Worm (Caenorhabditis elegans) whole organism, late embryonic: ENCODE results near the gene inx-8.

Experiments
- C08G9.2 ChIP-seq: sonication (generic microtip); optimal IDR thresholded peaks from 2 replicates; lab custom pipeline; 2016; ENCODE audit warnings: mild to moderate bottlenecking, missing genetic modification characterization, moderate library complexity, missing compliant biosample characterization
- F13H6.1 ChIP-seq: sonication (generic microtip); optimal IDR thresholded peaks from 2 replicates; lab custom pipeline; 2016; ENCODE audit warnings: missing genetic modification characterization, missing compliant biosample characterization
- K09A11.1 ChIP-seq: sonication (generic microtip); optimal IDR thresholded peaks from 2 replicates; lab custom pipeline; 2017; ENCODE audit warnings: antibody characterized with exemption, mild to moderate bottlenecking, missing genetic modification characterization, missing compliant biosample characterization; ENCODE audit not compliant: insufficient read depth
- ceh-14 ChIP-seq: sonication (generic microtip); optimal IDR thresholded peaks from 2 replicates; lab custom pipeline; 2016; ENCODE audit warnings: missing genotype, missing genetic modification characterization, missing compliant biosample characterization
- ceh-19 ChIP-seq: fragments of 200-800 bp; sonication (Bioruptor generic); optimal IDR thresholded peaks from 2 replicates; lab custom pipeline; 2018; ENCODE audit warnings: mild to moderate bottlenecking, missing genetic modification characterization, missing compliant biosample characterization
- ceh-24 ChIP-seq: sonication (generic microtip); optimal IDR thresholded peaks from 2 replicates; lab custom pipeline; 2016; ENCODE audit warnings: mild to moderate bottlenecking, missing genetic modification characterization, missing compliant biosample characterization
- ceh-30 ChIP-seq: fragments of 150-350 bp; optimal IDR thresholded peaks from 2 replicates; lab custom pipeline; 2014; ENCODE audit warnings: missing biosample characterization, missing genetic modification characterization
- ceh-31 ChIP-seq: sonication (generic microtip); optimal IDR thresholded peaks from 2 replicates; lab custom pipeline; 2016; ENCODE audit warnings: missing genetic modification characterization, missing compliant biosample characterization
- ceh-6 ChIP-seq: fragments of 200-800 bp; sonication (Bioruptor generic); optimal IDR thresholded peaks from 2 replicates; lab custom pipeline; 2018; ENCODE audit warnings: mild to moderate bottlenecking, missing genetic modification characterization, missing compliant biosample characterization
- che-1 ChIP-seq: sonication (generic microtip); optimal IDR thresholded peaks from 2 replicates; lab custom pipeline; 2016; ENCODE audit warnings: mild to moderate bottlenecking, missing genetic modification characterization, missing compliant biosample characterization
- dmd-4 ChIP-seq: sonication (generic microtip); optimal IDR thresholded peaks from 2 replicates; lab custom pipeline; 2016; ENCODE audit warnings: borderline replicate concordance, missing genetic modification characterization, missing compliant biosample characterization
- dve-1 ChIP-seq: sonication (generic microtip); optimal IDR thresholded peaks from 2 replicates; lab custom pipeline; 2017; ENCODE audit warnings: antibody characterized with exemption, mild to moderate bottlenecking, missing genetic modification characterization, missing compliant biosample characterization
- eyg-1 ChIP-seq: sonication (generic microtip); optimal IDR thresholded peaks from 2 replicates; lab custom pipeline; 2016; ENCODE audit warnings: missing genotype, missing genetic modification characterization, missing compliant biosample characterization
- fkh-10 ChIP-seq: fragments of 150-350 bp; optimal IDR thresholded peaks from 2 replicates; lab custom pipeline; 2014; ENCODE audit warnings: missing biosample characterization, missing genetic modification reagents, missing genetic modification characterization
- fkh-6 ChIP-seq: sonication (generic microtip); optimal IDR thresholded peaks from 2 replicates; lab custom pipeline; 2016; ENCODE audit warnings: missing genetic modification characterization, missing compliant biosample characterization
- gmeb-2 ChIP-seq: sonication (generic microtip); optimal IDR thresholded peaks from 2 replicates; lab custom pipeline; 2016; ENCODE audit warnings: missing genetic modification characterization, inconsistent platforms, missing compliant biosample characterization
- hlh-13 ChIP-seq: fragments of 200-800 bp; sonication (Bioruptor generic); optimal IDR thresholded peaks from 2 replicates; lab custom pipeline; 2018; ENCODE audit warnings: mild to moderate bottlenecking, missing genetic modification characterization, missing compliant biosample characterization
- hlh-30 ChIP-seq: sonication (generic microtip); optimal IDR thresholded peaks from 2 replicates; lab custom pipeline; 2017; ENCODE audit warnings: antibody characterized with exemption, missing genetic modification characterization, missing compliant biosample characterization; ENCODE audit not compliant: insufficient read depth
- lim-6 ChIP-seq: sonication (generic microtip); optimal IDR thresholded peaks from 2 replicates; lab custom pipeline; 2016; ENCODE audit warnings: missing genetic modification characterization, missing compliant biosample characterization
- lin-11 ChIP-seq: fragments of 200-800 bp; sonication (Bioruptor generic); optimal IDR thresholded peaks from 2 replicates; lab custom pipeline; 2018; ENCODE audit warnings: mild to moderate bottlenecking, missing genetic modification characterization, missing compliant biosample characterization
- madf-2 ChIP-seq: sonication (generic microtip); optimal IDR thresholded peaks from 2 replicates; lab custom pipeline; 2017; ENCODE audit warnings: missing genetic modification characterization, missing compliant biosample characterization
- mec-3 ChIP-seq: sonication (generic microtip); optimal IDR thresholded peaks from 2 replicates; lab custom pipeline; 2016; ENCODE audit warnings: borderline replicate concordance, missing genetic modification characterization, missing compliant biosample characterization
- nfya-1 ChIP-seq: sonication (generic microtip); optimal IDR thresholded peaks from 2 replicates; lab custom pipeline; 2017; ENCODE audit warnings: missing genetic modification characterization, mild to moderate bottlenecking, missing compliant biosample characterization, antibody characterized with exemption, moderate library complexity
- nhr-11 ChIP-seq: fragments of 150-350 bp; optimal IDR thresholded peaks from 2 replicates; lab custom pipeline; 2014; ENCODE audit warnings: missing biosample characterization, missing genetic modification characterization
- nhr-232 ChIP-seq: sonication (generic microtip); optimal IDR thresholded peaks from 2 replicates; lab custom pipeline; 2016; ENCODE audit warnings: missing genetic modification characterization, missing compliant biosample characterization
- npax-4 ChIP-seq: sonication (generic microtip); optimal IDR thresholded peaks from 2 replicates; lab custom pipeline; 2016; ENCODE audit warnings: missing genetic modification characterization, missing compliant biosample characterization
- pag-3 ChIP-seq: sonication (generic microtip); optimal IDR thresholded peaks from 2 replicates; lab custom pipeline; 2016; ENCODE audit warnings: missing compliant biosample characterization, missing genetic modification characterization, borderline replicate concordance
- pax-1 ChIP-seq: fragments of 150-350 bp; optimal IDR thresholded peaks from 2 replicates; lab custom pipeline; 2014; ENCODE audit warnings: missing biosample characterization, missing genetic modification characterization
- pha-2 ChIP-seq: sonication (generic microtip); optimal IDR thresholded peaks from 2 replicates; lab custom pipeline; 2017; ENCODE audit warnings: mild to moderate bottlenecking, missing genetic modification characterization, missing compliant biosample characterization
- pha-4 ChIP-seq: fragments of 150-350 bp; optimal IDR thresholded peaks from 2 replicates; lab custom pipeline; 2018; ENCODE audit warnings: missing biosample characterization, missing genetic modification reagents, missing genetic modification characterization
- pqm-1 ChIP-seq: sonication (generic microtip); optimal IDR thresholded peaks from 2 replicates; lab custom pipeline; 2016; ENCODE audit warnings: missing genetic modification characterization, missing compliant biosample characterization
- pros-1 ChIP-seq: fragments of 150-350 bp; optimal IDR thresholded peaks from 2 replicates; lab custom pipeline; 2014; ENCODE audit warnings: missing biosample characterization, missing genetic modification reagents, missing genetic modification characterization
- rnt-1 ChIP-seq: sonication (generic microtip); optimal IDR thresholded peaks from 2 replicates; lab custom pipeline; 2016; ENCODE audit warnings: missing genetic modification characterization, missing compliant biosample characterization
- sox-2 ChIP-seq: fragments of 200-800 bp; sonication (Bioruptor generic); IDR thresholded peaks from 2 replicates; pipeline ENCODE4 v1.3.6; 2022; ENCODE audit warnings: missing genetic modification reagents, missing genetic modification characterization, missing compliant biosample characterization
- sox-4 ChIP-seq: sonication (generic microtip); optimal IDR thresholded peaks from 2 replicates; lab custom pipeline; 2017; ENCODE audit warnings: mild to moderate bottlenecking, missing genetic modification characterization, inconsistent platforms, missing compliant biosample characterization
- ttx-3 ChIP-seq: sonication (generic microtip); optimal IDR thresholded peaks from 2 replicates; lab custom pipeline; 2016; ENCODE audit warnings: missing genetic modification reagents, missing genetic modification characterization, missing compliant biosample characterization
- unc-42 ChIP-seq: sonication (generic microtip); optimal IDR thresholded peaks from 2 replicates; lab custom pipeline; 2016; ENCODE audit warnings: missing genotype, missing genetic modification characterization, missing compliant biosample characterization
- unc-55 ChIP-seq: sonication (generic microtip); optimal IDR thresholded peaks from 2 replicates; lab custom pipeline; 2017; ENCODE audit warnings: missing biosample characterization, missing genetic modification reagents, missing genetic modification characterization
- unc-86 ChIP-seq: sonication (generic microtip); optimal IDR thresholded peaks from 2 replicates; lab custom pipeline; 2016; ENCODE audit warnings: missing genetic modification characterization, missing compliant biosample characterization
- zip-5 ChIP-seq: sonication (generic microtip); optimal IDR thresholded peaks from 2 replicates; lab custom pipeline; 2016; ENCODE audit warnings: missing genetic modification characterization, missing compliant biosample characterization
- ztf-16 ChIP-seq: sonication (generic microtip); optimal IDR thresholded peaks from 2 replicates; lab custom pipeline; 2017; ENCODE audit warnings: missing genetic modification characterization, missing compliant biosample characterization

inx-8 gene

ce11 chrIV:11673543-11673942 lies at the start of gene inx-8:
inx-8 (plus strand) TSS chrIV:11673843.
- TF ChIP-seq pax-1: no peak

ce11 chrIV:11625482-11625881 lies 48.2 kb upstream of the inx-8 start, which contains the start of gene lys-5:
lys-5 (minus strand) TSS chrIV:11625582.
- TF ChIP-seq che-1 (tag; lab: Kevin White, UChicago) (no peak), npax-4 (no peak), dve-1 (tag; lab: Kevin White, UChicago) (no peak), ttx-3 (no peak), lim-6 (tag; lab: Kevin White, UChicago) (no peak), pros-1 (tag; lab: Kevin White, UChicago) (no peak), sox-2 (no peak)

- no peak for TF ChIP-seq npax-4
- TF ChIP-seq ceh-6 (GFP tag; lab: Kevin White, UChicago): no peak
- TF ChIP-seq dve-1 (tag; lab: Kevin White, UChicago): no peak
- no peak for TF ChIP-seq fkh-10 (GFP tag; lab: Kevin White, UChicago)
- no peak for TF ChIP-seq pqm-1 (tag; lab: Kevin White, UChicago)
- TF ChIP-seq hlh-13 (GFP tag; lab: Kevin White, UChicago): no peak
Measured at ce11 chrIV:11627847-11628246, 45.8 kb upstream of the inx-8 start, which contains the start of gene lys-6. lys-6 (minus strand) TSS chrIV:11627947.

- TF ChIP-seq K09A11.1 (tag; lab: Kevin White, UChicago) (no peak), F13H6.1 (no peak), ceh-19 (GFP tag; lab: Kevin White, UChicago) (no peak), nhr-11 (tag; lab: Kevin White, UChicago) (no peak), rnt-1 (tag; lab: Kevin White, UChicago) (no peak), unc-86 (tag; lab: Kevin White, UChicago) (no peak), unc-42 (tag; lab: Kevin White, UChicago) (no peak), npax-4 (no peak), ceh-14 (tag; lab: Kevin White, UChicago) (no peak), eyg-1 (tag; lab: Kevin White, UChicago) (no peak), lin-11 (tag; lab: Kevin White, UChicago) (no peak), ceh-30 (tag; lab: Kevin White, UChicago) (no peak), sox-4 (tag; lab: Kevin White, UChicago) (no peak), mec-3 (tag; lab: Kevin White, UChicago) (no peak), pqm-1 (tag; lab: Kevin White, UChicago) (no peak)
Measured at ce11 chrIV:11631750-11632149, 41.9 kb upstream of the inx-8 start, which contains the start of gene F58B3.4. F58B3.4 (minus strand) TSS chrIV:11631850.

ce11 chrIV:11635437-11636408 lies 37.9 kb upstream of the inx-8 start, which contains the start of gene mars-1:
mars-1 (minus strand) TSS chrIV:11635487.
- no peak for TF ChIP-seq ceh-30 (tag; lab: Kevin White, UChicago)
- peak; percentile 93 for TF ChIP-seq zip-5 (tag; lab: Kevin White, UChicago)
- TF ChIP-seq pha-4: no peak
- no peak for TF ChIP-seq ceh-6 (GFP tag; lab: Kevin White, UChicago)
- TF ChIP-seq nhr-232: no peak
- peak; percentile 94 for TF ChIP-seq ceh-31 (tag; lab: Kevin White, UChicago)
- TF ChIP-seq hlh-30 (tag; lab: Kevin White, UChicago): no peak
- no peak for TF ChIP-seq fkh-6 (tag; lab: Kevin White, UChicago)
- no peak for TF ChIP-seq nfya-1 (tag; lab: Kevin White, UChicago)
- peak; percentile 62 for TF ChIP-seq ceh-14 (tag; lab: Kevin White, UChicago)
- TF ChIP-seq pag-3 (tag; lab: Kevin White, UChicago): no peak
- TF ChIP-seq pha-2 (tag; lab: Kevin White, UChicago): no peak
- TF ChIP-seq lin-11 (tag; lab: Kevin White, UChicago): no peak
- no peak for TF ChIP-seq dmd-4 (tag; lab: Kevin White, UChicago)
- TF ChIP-seq C08G9.2: peak; percentile 85
- no peak for TF ChIP-seq gmeb-2 (tag; lab: Kevin White, UChicago)
- TF ChIP-seq eyg-1 (tag; lab: Kevin White, UChicago): peak; percentile 18
- no peak for TF ChIP-seq ceh-24
- TF ChIP-seq ztf-16 (tag; lab: Kevin White, UChicago): no peak
- no peak for TF ChIP-seq fkh-10 (GFP tag; lab: Kevin White, UChicago)
- TF ChIP-seq che-1 (tag; lab: Kevin White, UChicago): no peak
- TF ChIP-seq unc-55: no peak
- no peak for TF ChIP-seq nhr-11 (tag; lab: Kevin White, UChicago)
- TF ChIP-seq madf-2 (tag; lab: Kevin White, UChicago): no peak
